Fruit fly (Drosophila melanogaster) Kc167 (cell line): ENCODE measurements around the gene CG14868.

Source experiments
- Sin3A ChIP-seq: fragments of >200 bp; optimal IDR thresholded peaks from 2 replicates; lab custom pipeline; 2018; ENCODE audit warnings: missing external identifiers
- h ChIP-seq: fragments of >200 bp; optimal IDR thresholded peaks from 3 replicates; lab custom pipeline; 2018; ENCODE audit warnings: missing external identifiers
- ttk ChIP-seq: sonication (Bioruptor generic); optimal IDR thresholded peaks from 2 replicates; lab custom pipeline; 2017; ENCODE audit warnings: missing external identifiers

dm6 chr3R:15354019-15354418 is 15.7 kb downstream of the CG14868 start:
- TF ChIP-seq ttk (lab: Kevin White, UChicago): no peak
- no peak for TF ChIP-seq Sin3A (lab: Kevin White, UChicago)
- TF ChIP-seq h (lab: Kevin White, UChicago): no peak
